Worm (Caenorhabditis elegans) whole organism, young adult: Measurements from ENCODE around the gene F14H12.7.

ENCODE experiments used
- B0019.2 ChIP-seq: fragments of 200-800 bp; sonication (Bioruptor generic); conservative IDR thresholded peaks from 2 replicates; pipeline ENCODE4 v1.3.6; 2022; ENCODE audit warnings: missing genetic modification reagents, missing genetic modification characterization, missing compliant biosample characterization
- B0035.1 ChIP-seq: sonication (generic microtip); optimal IDR thresholded peaks from 2 replicates; lab custom pipeline; 2016; ENCODE audit warnings: missing genetic modification characterization, mild to moderate bottlenecking, missing compliant biosample characterization, missing genotype, missing genetic modification reagents
- D2030.7 ChIP-seq: fragments of 200-800 bp; sonication (Bioruptor generic); IDR thresholded peaks from 2 replicates; pipeline ENCODE4 v1.3.6; 2022; ENCODE audit warnings: missing genetic modification reagents, missing genetic modification characterization, missing compliant biosample characterization
- F10E7.11 ChIP-seq: sonication (generic microtip); optimal IDR thresholded peaks from 2 replicates; lab custom pipeline; 2017; ENCODE audit warnings: mild to moderate bottlenecking, missing genetic modification characterization, moderate library complexity, missing compliant biosample characterization
- F22D6.2 ChIP-seq: sonication (generic microtip); optimal IDR thresholded peaks from 2 replicates; lab custom pipeline; 2016; ENCODE audit warnings: mild to moderate bottlenecking, missing genetic modification characterization, missing compliant biosample characterization
- F39B2.1 ChIP-seq: fragments of 200-800 bp; sonication (Bioruptor generic); IDR thresholded peaks from 2 replicates; pipeline ENCODE4 v1.3.6; 2022; ENCODE audit warnings: missing genetic modification reagents, missing genetic modification characterization, missing compliant biosample characterization
- F57A8.1 ChIP-seq: fragments of 200-800 bp; sonication (Bioruptor generic); optimal IDR thresholded peaks from 2 replicates; lab custom pipeline; 2018; ENCODE audit warnings: mild to moderate bottlenecking, missing genetic modification characterization, moderate library complexity, missing compliant biosample characterization
- F57C9.4 ChIP-seq: sonication (generic microtip); optimal IDR thresholded peaks from 2 replicates; lab custom pipeline; 2017; ENCODE audit warnings: mild to moderate bottlenecking, missing genetic modification characterization, missing compliant biosample characterization
- T07F8.4 ChIP-seq: sonication (generic microtip); optimal IDR thresholded peaks from 2 replicates; lab custom pipeline; 2016; ENCODE audit warnings: mild to moderate bottlenecking, missing genetic modification characterization, moderate library complexity, missing compliant biosample characterization
- Y53F4B.3 ChIP-seq: fragments of 200-800 bp; sonication (Bioruptor generic); IDR thresholded peaks from 2 replicates; pipeline ENCODE4 v1.3.6; 2022; ENCODE audit warnings: missing genetic modification reagents, missing genetic modification characterization, missing compliant biosample characterization
- Y53G8AR.9 ChIP-seq: fragments of 200-800 bp; sonication (Bioruptor generic); conservative IDR thresholded peaks from 2 replicates; pipeline ENCODE4 v1.3.6; 2022; ENCODE audit warnings: missing genetic modification reagents, missing genetic modification characterization, missing compliant biosample characterization
- Y56A3A.18 ChIP-seq: fragments of 200-800 bp; sonication (Bioruptor generic); IDR thresholded peaks from 2 replicates; pipeline ENCODE4 v1.3.6; 2022; ENCODE audit warnings: missing genetic modification reagents, missing genetic modification characterization, missing compliant biosample characterization
- Y79H2A.3 ChIP-seq: fragments of 200-800 bp; sonication (Bioruptor generic); conservative IDR thresholded peaks from 2 replicates; pipeline ENCODE4 v1.3.6; 2022; ENCODE audit warnings: missing genetic modification reagents, missing genetic modification characterization, missing compliant biosample characterization
- ama-1 ChIP-seq, 3 experiments: fragments of 150-350 bp in 1 of 3; sonication (generic microtip) in 2 of 3; optimal IDR thresholded peaks; 2 replicates each; lab custom pipeline; 2014 to 2018; ENCODE audit warnings: missing biosample characterization in 2 of 3, missing genetic modification characterization in 2 of 3, missing genetic modification reagents in 2 of 3
- aptf-2 ChIP-seq: fragments of 200-800 bp; sonication (Bioruptor generic); conservative IDR thresholded peaks from 2 replicates; pipeline ENCODE4 v1.3.6; 2022; ENCODE audit warnings: missing genetic modification reagents, missing genetic modification characterization, missing compliant biosample characterization
- atf-7 ChIP-seq: sonication (generic microtip); optimal IDR thresholded peaks from 2 replicates; lab custom pipeline; 2017; ENCODE audit warnings: mild to moderate bottlenecking, missing genetic modification characterization, missing compliant biosample characterization
- attf-3 ChIP-seq: fragments of 200-800 bp; sonication (Bioruptor generic); conservative IDR thresholded peaks from 2 replicates; pipeline ENCODE4 v1.3.6; 2022; ENCODE audit warnings: missing genetic modification reagents, missing genetic modification characterization, missing compliant biosample characterization
- bed-1 ChIP-seq: fragments of 200-800 bp; sonication (Bioruptor generic); IDR thresholded peaks from 2 replicates; pipeline ENCODE4 v1.3.6; 2022; ENCODE audit warnings: missing genetic modification reagents, missing genetic modification characterization, missing compliant biosample characterization
- ccch-3 ChIP-seq: fragments of 200-800 bp; sonication (Bioruptor generic); optimal IDR thresholded peaks from 2 replicates; lab custom pipeline; 2018; ENCODE audit warnings: mild to moderate bottlenecking, missing genetic modification characterization, missing compliant biosample characterization
- ceh-40 ChIP-seq: fragments of 200-800 bp; sonication (Bioruptor generic); IDR thresholded peaks from 2 replicates; pipeline ENCODE4 v1.3.6; 2022; ENCODE audit warnings: missing genetic modification characterization, missing compliant biosample characterization
- ceh-58 ChIP-seq: fragments of 200-800 bp; sonication (Bioruptor generic); IDR thresholded peaks from 2 replicates; pipeline ENCODE4 v1.3.6; 2022; ENCODE audit warnings: missing genetic modification characterization, missing compliant biosample characterization
- ceh-79 ChIP-seq: sonication (generic microtip); optimal IDR thresholded peaks from 2 replicates; lab custom pipeline; 2017; ENCODE audit warnings: mild to moderate bottlenecking, missing genetic modification characterization, missing compliant biosample characterization
- ceh-91 ChIP-seq: fragments of 200-800 bp; sonication (Bioruptor generic); IDR thresholded peaks from 2 replicates; pipeline ENCODE4 v1.3.6; 2022; ENCODE audit warnings: missing genetic modification reagents, missing genetic modification characterization, missing compliant biosample characterization
- die-1 ChIP-seq: sonication (generic microtip); optimal IDR thresholded peaks from 2 replicates; lab custom pipeline; 2016; ENCODE audit warnings: missing genotype, mild to moderate bottlenecking, missing genetic modification characterization, missing compliant biosample characterization
- efl-1 ChIP-seq: fragments of 150-350 bp; optimal IDR thresholded peaks from 2 replicates; lab custom pipeline; 2014; ENCODE audit warnings: missing biosample characterization, missing genetic modification reagents, missing genetic modification characterization
- egl-44 ChIP-seq: fragments of 200-800 bp; sonication (Bioruptor generic); IDR thresholded peaks from 2 replicates; pipeline ENCODE4 v1.3.6; 2022; ENCODE audit warnings: missing genetic modification reagents, missing genetic modification characterization, missing compliant biosample characterization
- gei-17 ChIP-seq: fragments of 200-800 bp; sonication (Bioruptor generic); optimal IDR thresholded peaks from 2 replicates; lab custom pipeline; 2018; ENCODE audit warnings: mild to moderate bottlenecking, missing genetic modification characterization, missing compliant biosample characterization
- hlh-12 ChIP-seq: sonication (generic microtip); optimal IDR thresholded peaks from 2 replicates; lab custom pipeline; 2016; ENCODE audit warnings: missing genetic modification characterization, missing compliant biosample characterization
- hmg-20 ChIP-seq: fragments of 200-800 bp; sonication (Bioruptor generic); IDR thresholded peaks from 2 replicates; pipeline ENCODE4 v1.3.6; 2022; ENCODE audit warnings: missing genetic modification reagents, missing genetic modification characterization, missing compliant biosample characterization
- hrde-1 ChIP-seq: sonication (generic microtip); optimal IDR thresholded peaks from 2 replicates; lab custom pipeline; 2016; ENCODE audit warnings: missing genetic modification characterization, mild to moderate bottlenecking, missing compliant biosample characterization, moderate library complexity, missing genotype, missing genetic modification reagents, borderline replicate concordance
- hsf-1 ChIP-seq: fragments of 200-800 bp; sonication (Bioruptor generic); IDR thresholded peaks from 2 replicates; pipeline ENCODE4 v1.3.6; 2022; ENCODE audit warnings: missing genetic modification reagents, missing genetic modification characterization, missing compliant biosample characterization
- lag-1 ChIP-seq: fragments of 200-800 bp; sonication (Bioruptor generic); IDR thresholded peaks from 2 replicates; pipeline ENCODE4 v1.3.6; 2022; ENCODE audit warnings: missing genetic modification reagents, missing genetic modification characterization, missing compliant biosample characterization
- let-526 ChIP-seq: fragments of 200-800 bp; sonication (Bioruptor generic); IDR thresholded peaks from 2 replicates; pipeline ENCODE4 v1.3.6; 2022; ENCODE audit warnings: missing genetic modification reagents, missing genetic modification characterization, missing compliant biosample characterization
- madf-3 ChIP-seq: fragments of 200-800 bp; sonication (Bioruptor generic); IDR thresholded peaks from 2 replicates; pipeline ENCODE4 v1.3.6; 2022; ENCODE audit warnings: missing genetic modification reagents, missing genetic modification characterization, missing compliant biosample characterization
- mel-28 ChIP-seq: sonication (generic microtip); optimal IDR thresholded peaks from 2 replicates; lab custom pipeline; 2016; ENCODE audit warnings: borderline replicate concordance, mild to moderate bottlenecking, missing genetic modification characterization, missing compliant biosample characterization
- nhr-120 ChIP-seq: fragments of 200-800 bp; sonication (Bioruptor generic); IDR thresholded peaks from 2 replicates; pipeline ENCODE4 v1.3.6; 2022; ENCODE audit warnings: missing genetic modification characterization, missing compliant biosample characterization
- nhr-80 ChIP-seq: sonication (generic microtip); optimal IDR thresholded peaks from 2 replicates; lab custom pipeline; 2016; ENCODE audit warnings: missing genetic modification characterization, missing compliant biosample characterization
- pbrm-1 ChIP-seq: fragments of 200-800 bp; sonication (Bioruptor generic); IDR thresholded peaks from 2 replicates; pipeline ENCODE4 v1.3.6; 2022; ENCODE audit warnings: missing genetic modification reagents, missing genetic modification characterization, missing compliant biosample characterization
- rec-8 ChIP-seq, 2 experiments: sonication (generic microtip); optimal IDR thresholded peaks; 2 replicates each; lab custom pipeline; 2016; ENCODE audit warnings: mild to moderate bottlenecking in 2 of 2, missing genetic modification characterization in 2 of 2, missing genetic modification reagents in 2 of 2, missing genotype in 2 of 2, missing biosample characterization in 1 of 2, missing compliant biosample characterization in 1 of 2, moderate library complexity in 1 of 2
- repo-1 ChIP-seq: sonication (generic microtip); optimal IDR thresholded peaks from 2 replicates; lab custom pipeline; 2017; ENCODE audit warnings: mild to moderate bottlenecking, missing genetic modification characterization, missing compliant biosample characterization
- sea-2 ChIP-seq: fragments of 200-800 bp; sonication (Bioruptor generic); IDR thresholded peaks from 2 replicates; pipeline ENCODE4 v1.3.6; 2022; ENCODE audit warnings: missing genetic modification characterization, missing compliant biosample characterization
- snpc-3.4 ChIP-seq: sonication (generic microtip); optimal IDR thresholded peaks from 2 replicates; lab custom pipeline; 2017; ENCODE audit warnings: missing genetic modification characterization, mild to moderate bottlenecking, missing compliant biosample characterization, antibody characterized with exemption, moderate library complexity, missing genotype, missing genetic modification reagents
- somi-1 ChIP-seq: fragments of 200-800 bp; sonication (Bioruptor generic); optimal IDR thresholded peaks from 2 replicates; lab custom pipeline; 2018; ENCODE audit warnings: mild to moderate bottlenecking, missing genetic modification characterization, missing compliant biosample characterization
- unc-62 ChIP-seq: fragments of 150-350 bp; optimal IDR thresholded peaks from 2 replicates; lab custom pipeline; 2014; ENCODE audit warnings: missing biosample characterization, missing genetic modification reagents, missing genetic modification characterization
- zfh-2 ChIP-seq: fragments of 200-800 bp; sonication (Bioruptor generic); conservative IDR thresholded peaks from 2 replicates; pipeline ENCODE4 v1.3.6; 2022; ENCODE audit warnings: missing genetic modification reagents, missing genetic modification characterization, missing compliant biosample characterization
- ztf-22 ChIP-seq: fragments of 200-800 bp; sonication (Bioruptor generic); optimal IDR thresholded peaks from 2 replicates; lab custom pipeline; 2018; ENCODE audit warnings: mild to moderate bottlenecking, missing genetic modification characterization, moderate library complexity, missing compliant biosample characterization
- ztf-26 ChIP-seq: sonication (generic microtip); optimal IDR thresholded peaks from 2 replicates; lab custom pipeline; 2017; ENCODE audit warnings: missing genetic modification characterization, missing compliant biosample characterization
- ztf-6 ChIP-seq: fragments of 200-800 bp; sonication (Bioruptor generic); IDR thresholded peaks from 2 replicates; pipeline ENCODE4 v1.3.6; 2022; ENCODE audit warnings: missing genetic modification reagents, missing genetic modification characterization, missing compliant biosample characterization

Gene F14H12.7

DNA sequence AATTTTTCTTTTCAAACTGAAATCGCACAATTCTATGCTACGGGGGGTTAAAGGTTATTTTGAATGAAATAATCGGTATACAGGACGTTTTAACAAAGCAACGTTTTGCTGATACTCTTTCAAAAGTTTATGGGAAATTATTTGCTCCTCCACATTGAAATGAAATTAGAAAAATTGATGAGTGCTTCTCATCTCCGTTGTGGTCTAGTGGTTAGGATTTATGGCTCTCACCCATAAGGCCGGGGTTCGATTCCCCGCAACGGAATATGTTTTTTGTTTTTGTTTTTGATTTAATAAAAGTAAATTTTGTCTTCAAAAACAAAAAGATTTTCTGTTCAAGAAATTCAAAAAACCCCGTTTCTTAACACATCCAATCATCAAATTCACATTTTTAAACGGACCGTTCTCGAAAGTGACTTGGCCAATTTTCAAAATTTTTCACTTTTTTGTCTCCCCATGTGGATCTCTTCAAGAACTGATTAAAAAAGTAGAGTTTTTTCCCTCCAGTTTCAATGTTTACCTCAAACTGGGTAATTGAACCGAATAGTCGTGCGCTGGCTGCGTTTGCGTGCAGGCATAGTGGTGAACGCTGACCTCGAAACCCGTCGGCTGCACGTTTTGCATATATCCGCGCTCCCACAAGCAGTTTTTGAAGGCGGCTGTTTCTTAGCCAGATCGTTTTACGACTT lies 47.3 kb upstream of the F14H12.7 start (continued):
- TF ChIP-seq hmg-20 (GFP tag; lab: Robert Waterston, UW) (no peak), sea-2 (no peak), bed-1 (GFP tag; lab: Robert Waterston, UW) (no peak), hsf-1 (GFP tag; lab: Robert Waterston, UW) (no peak), Y53G8AR.9 (GFP tag; lab: Robert Waterston, UW) (no peak), Y56A3A.18 (GFP tag; lab: Robert Waterston, UW) (0 out of 2 replicates have a peak, but pooled peaks have one; percentile 63), aptf-2 (no peak), die-1 (tag; lab: Kevin White, UChicago) (peak; percentile 50), ceh-40 (no peak), Y79H2A.3 (no peak), let-526 (GFP tag; lab: Robert Waterston, UW) (no peak), lag-1 (GFP tag; lab: Robert Waterston, UW) (no peak), ceh-79 (tag; lab: Kevin White, UChicago) (no peak), somi-1 (GFP tag; lab: Kevin White, UChicago) (no peak), F57A8.1 (GFP tag; lab: Kevin White, UChicago) (no peak), nhr-80 (tag; lab: Kevin White, UChicago) (no peak), ccch-3 (no peak), efl-1 (no peak), mel-28 (tag; lab: Kevin White, UChicago) (no peak), atf-7 (tag; lab: Kevin White, UChicago) (no peak), T07F8.4 (tag; lab: Kevin White, UChicago) (no peak), F22D6.2 (no peak), F39B2.1 (no peak), F57C9.4 (no peak), rec-8 (tag; optimal IDR thresholded peaks at IDR 0.05; lab: Kevin White, UChicago) (no peak), D2030.7 (GFP tag; lab: Robert Waterston, UW) (peak; percentile 45; the same call in 1 of the 2 replicates), B0035.1 (tag; lab: Kevin White, UChicago) (no peak), ceh-91 (no peak), repo-1 (tag; lab: Kevin White, UChicago) (no peak), ztf-22 (no peak), nhr-120 (GFP tag; lab: Robert Waterston, UW) (0 out of 2 replicates have a peak, but pooled peaks have one; percentile 42), ceh-58 (GFP tag; lab: Robert Waterston, UW) (no peak), ztf-6 (no peak), hlh-12 (no peak), F10E7.11 (no peak), snpc-3.4 (tag; lab: Kevin White, UChicago) (no peak), hrde-1 (tag; lab: Kevin White, UChicago) (no peak), ztf-26 (tag; lab: Kevin White, UChicago) (no peak), B0019.2 (no peak), pbrm-1 (GFP tag; lab: Robert Waterston, UW) (peak; percentile 10; the same call in 1 of the 2 replicates), gei-17 (GFP tag; lab: Kevin White, UChicago) (no peak), egl-44 (GFP tag; lab: Robert Waterston, UW) (no peak), Y53F4B.3 (GFP tag; lab: Robert Waterston, UW) (no peak), madf-3 (no peak), attf-3 (GFP tag; lab: Robert Waterston, UW) (no peak), zfh-2 (GFP tag; lab: Robert Waterston, UW) (no peak), unc-62 (no peak), ama-1 (optimal IDR thresholded peaks at IDR 0.05; lab: Kevin White, UChicago) (no peak), ama-1 (GFP tag; optimal IDR thresholded peaks at IDR 0.05; lab: Kevin White, UChicago) (peak in 1 of 2 experiments; percentile 23)
